Worm (Caenorhabditis elegans) whole organism, L1 larva: ENCODE data around the gene ZC155.2.

Experiments
- aha-1 ChIP-seq: fragments of 150-350 bp; optimal IDR thresholded peaks from 2 replicates; lab custom pipeline; 2014; ENCODE audit warnings: missing biosample characterization, missing genetic modification characterization
- dpl-1 ChIP-seq, 3 experiments: fragments of 150-350 bp in 2 of 3; sonication (generic microtip) in 1 of 3; optimal IDR thresholded peaks; 2 replicates each; lab custom pipeline; 2014 to 2017; ENCODE audit warnings: missing biosample characterization in 3 of 3, missing genetic modification characterization in 3 of 3, missing genetic modification reagents in 3 of 3
- fkh-10 ChIP-seq: sonication (generic microtip); optimal IDR thresholded peaks from 2 replicates; lab custom pipeline; 2017; ENCODE audit warnings: missing biosample characterization, missing genetic modification reagents, missing genetic modification characterization
- lin-15B ChIP-seq: fragments of 150-350 bp; sonication (generic microtip); optimal IDR thresholded peaks from 3 replicates; lab custom pipeline; 2014; ENCODE audit warnings: missing biosample characterization, missing genetic modification characterization
- nhr-12 ChIP-seq: sonication (generic microtip); optimal IDR thresholded peaks from 2 replicates; lab custom pipeline; 2017; ENCODE audit warnings: missing biosample characterization, missing genetic modification characterization
- nhr-71 ChIP-seq: sonication (generic microtip); optimal IDR thresholded peaks from 2 replicates; lab custom pipeline; 2016; ENCODE audit warnings: mild to moderate bottlenecking, missing genetic modification characterization, moderate library complexity, missing compliant biosample characterization
- nhr-76 ChIP-seq: sonication (generic microtip); optimal IDR thresholded peaks from 2 replicates; lab custom pipeline; 2017; ENCODE audit warnings: missing biosample characterization, missing genetic modification characterization
- skn-1 ChIP-seq: fragments of 150-350 bp; optimal IDR thresholded peaks from 2 replicates; lab custom pipeline; 2014; ENCODE audit warnings: missing biosample characterization, missing genetic modification characterization
- snpc-4 ChIP-seq: fragments of 150-350 bp; optimal IDR thresholded peaks from 2 replicates; lab custom pipeline; 2014; ENCODE audit warnings: missing biosample characterization, missing genetic modification characterization
- unc-130 ChIP-seq: fragments of 150-350 bp; optimal IDR thresholded peaks from 2 replicates; lab custom pipeline; 2017; ENCODE audit warnings: missing biosample characterization, missing genetic modification characterization, inconsistent platforms
- ztf-11 ChIP-seq, 2 experiments: sonication (generic microtip); optimal IDR thresholded peaks; 2 replicates each; lab custom pipeline; 2016 to 2017; ENCODE audit warnings: missing genetic modification characterization in 2 of 2, missing biosample characterization in 1 of 2, missing compliant biosample characterization in 1 of 2
- ztf-4 ChIP-seq: fragments of 150-350 bp; optimal IDR thresholded peaks from 2 replicates; lab custom pipeline; 2014; ENCODE audit warnings: missing biosample characterization, missing genetic modification characterization

ce11 chrIII:5228839-5229238, 10.1 kb downstream of the ZC155.2 start:
- TF ChIP-seq unc-130 (tag; lab: Kevin White, UChicago) (no peak), ztf-11 (tag; optimal IDR thresholded peaks at IDR 0.05; lab: Kevin White, UChicago) (no peak), fkh-10 (GFP tag; lab: Kevin White, UChicago) (no peak), nhr-12 (tag; lab: Kevin White, UChicago) (no peak), dpl-1 (GFP tag; optimal IDR thresholded peaks at IDR 0.05; lab: Kevin White, UChicago) (no peak), nhr-71 (tag; lab: Kevin White, UChicago) (no peak), skn-1 (tag; lab: Kevin White, UChicago) (no peak), nhr-76 (tag; lab: Kevin White, UChicago) (no peak), ztf-4 (no peak), lin-15B (tag; lab: Kevin White, UChicago) (no peak), aha-1 (tag; lab: Kevin White, UChicago) (no peak), snpc-4 (no peak)
